Fruit fly (Drosophila melanogaster) whole organism, adult: ENCODE results near the gene rpk.

Experiments
- CG11617 ChIP-seq: fragments of 200-800 bp; sonication (Bioruptor generic); optimal IDR thresholded peaks from 2 replicates; lab custom pipeline; 2017; ENCODE audit warnings: mild to moderate bottlenecking, missing biosample characterization, missing genetic modification reagents, missing genetic modification characterization
- CG12768 ChIP-seq: fragments of 200-800 bp; sonication (Bioruptor generic); optimal IDR thresholded peaks from 2 replicates; lab custom pipeline; 2017; ENCODE audit warnings: missing biosample characterization, missing genetic modification characterization, mild to moderate bottlenecking, moderate library complexity, missing genetic modification reagents
- CG14711 ChIP-seq: fragments of 200-800 bp; sonication (Bioruptor generic); optimal IDR thresholded peaks from 2 replicates; lab custom pipeline; 2018; ENCODE audit warnings: missing biosample characterization, mild to moderate bottlenecking, missing genetic modification characterization, moderate library complexity
- CG1620 ChIP-seq: fragments of 200-800 bp; sonication (Bioruptor generic); optimal IDR thresholded peaks from 2 replicates; lab custom pipeline; 2016; ENCODE audit warnings: missing biosample characterization, missing genetic modification characterization
- CG33017 ChIP-seq: fragments of 200-800 bp; sonication (Bioruptor generic); optimal IDR thresholded peaks from 2 replicates; lab custom pipeline; 2018; ENCODE audit warnings: missing biosample characterization, mild to moderate bottlenecking, missing genetic modification characterization, moderate library complexity
- CG5204 ChIP-seq: fragments of 200-800 bp; sonication (Bioruptor generic); optimal IDR thresholded peaks from 2 replicates; lab custom pipeline; 2016; ENCODE audit warnings: missing biosample characterization, missing genetic modification characterization
- CG7045 ChIP-seq: fragments of 200-800 bp; sonication (Bioruptor generic); optimal IDR thresholded peaks from 2 replicates; lab custom pipeline; 2017; ENCODE audit warnings: missing biosample characterization, mild to moderate bottlenecking, missing genetic modification characterization
- CG7101 ChIP-seq: fragments of 200-800 bp; sonication (Bioruptor generic); optimal IDR thresholded peaks from 2 replicates; lab custom pipeline; 2018; ENCODE audit warnings: missing biosample characterization, mild to moderate bottlenecking, missing genetic modification characterization, moderate library complexity
- Clk ChIP-seq: fragments of 200-800 bp; sonication (Bioruptor generic); optimal IDR thresholded peaks from 2 replicates; lab custom pipeline; 2017; ENCODE audit warnings: missing biosample characterization, missing genetic modification characterization
- Crg-1 ChIP-seq: fragments of 200-800 bp; sonication (Bioruptor generic); optimal IDR thresholded peaks from 2 replicates; lab custom pipeline; 2016; ENCODE audit warnings: missing biosample characterization, missing genetic modification characterization
- Hr96 ChIP-seq: fragments of 200-800 bp; sonication (Bioruptor generic); optimal IDR thresholded peaks from 2 replicates; lab custom pipeline; 2016; ENCODE audit warnings: missing biosample characterization, missing genetic modification characterization
- Mnt ChIP-seq: fragments of 200-800 bp; sonication (Bioruptor generic); optimal IDR thresholded peaks from 2 replicates; lab custom pipeline; 2016; ENCODE audit warnings: missing biosample characterization, mild to moderate bottlenecking, missing genetic modification characterization
- bab1 ChIP-seq: fragments of 200-800 bp; sonication (Bioruptor generic); optimal IDR thresholded peaks from 3 replicates; lab custom pipeline; 2019; ENCODE audit warnings: missing biosample characterization, mild to moderate bottlenecking, missing genetic modification characterization, moderate library complexity
- cic ChIP-seq: fragments of 200-800 bp; sonication (Bioruptor generic); optimal IDR thresholded peaks from 2 replicates; lab custom pipeline; 2017; ENCODE audit warnings: missing biosample characterization, mild to moderate bottlenecking, missing genetic modification characterization, moderate library complexity
- cnc ChIP-seq, 2 experiments: fragments of >200 bp; optimal IDR thresholded peaks; 2 replicates each; lab custom pipeline; 2017
- kay ChIP-seq: fragments of 200-800 bp; sonication (Bioruptor generic); peaks from one replicate; lab custom pipeline; 2016; ENCODE audit warnings: missing biosample characterization, missing genetic modification characterization, borderline replicate concordance
- ovo ChIP-seq: fragments of 200-800 bp; sonication (Bioruptor generic); optimal IDR thresholded peaks from 2 replicates; lab custom pipeline; 2016; ENCODE audit warnings: missing biosample characterization, missing genetic modification characterization
- pad ChIP-seq: fragments of 200-800 bp; sonication (Bioruptor generic); optimal IDR thresholded peaks from 3 replicates; lab custom pipeline; 2017; ENCODE audit warnings: missing biosample characterization, missing genetic modification characterization, mild to moderate bottlenecking, moderate library complexity, missing genetic modification reagents
- tj ChIP-seq: fragments of 200-800 bp; sonication (Bioruptor generic); optimal IDR thresholded peaks from 3 replicates; lab custom pipeline; 2017; ENCODE audit warnings: missing biosample characterization, mild to moderate bottlenecking, missing genetic modification characterization, moderate library complexity
- toe ChIP-seq: fragments of 200-800 bp; sonication (Bioruptor generic); optimal IDR thresholded peaks from 2 replicates; lab custom pipeline; 2016; ENCODE audit warnings: missing biosample characterization, missing genetic modification characterization

rpk gene

DNA sequence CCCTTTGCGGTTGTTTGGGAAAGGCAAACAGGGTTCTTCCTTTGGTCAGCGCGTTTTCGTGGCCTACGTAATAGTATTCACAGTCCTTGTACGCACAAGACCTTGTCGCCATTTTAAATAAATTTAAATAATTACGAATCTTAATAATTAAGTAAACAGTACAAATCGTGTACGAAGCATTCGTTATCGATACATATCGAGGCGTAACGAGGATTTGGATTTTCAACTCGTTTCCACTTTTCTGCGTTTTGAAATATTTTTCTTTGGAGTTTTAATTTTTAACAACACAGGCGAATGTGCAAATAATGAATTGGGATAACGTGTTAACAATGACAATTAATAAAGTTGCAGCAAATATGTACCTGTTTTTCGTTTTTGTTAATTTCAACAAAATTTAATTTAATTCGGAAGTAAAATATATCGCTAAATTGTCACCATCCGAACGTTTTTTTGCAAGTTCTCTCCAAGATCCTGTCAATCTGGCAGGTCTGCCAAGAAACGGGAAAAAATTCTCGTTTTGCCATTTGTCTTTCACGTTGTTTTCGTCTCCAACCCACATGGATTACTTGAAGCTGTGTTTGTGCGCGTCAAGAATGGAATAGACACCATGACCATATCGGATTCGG, at the start of gene rpk, which contains the start of gene Dlip2:
Gene rpk (plus strand): TSS at position 525 of the 626 bp plus-strand sequence.
Gene Dlip2 (minus strand): TSS at position 199 of the 626 bp plus-strand sequence.
- TF ChIP-seq bab1 (GFP tag; lab: Kevin White, UChicago), result no peak
- no peak for TF ChIP-seq Clk
- TF ChIP-seq CG7045 (GFP tag; lab: Kevin White, UChicago), result no peak
- no peak for TF ChIP-seq Crg-1
- no peak for TF ChIP-seq CG33017 (tag; lab: Kevin White, UChicago)
- TF ChIP-seq CG12768, result no peak
- no peak for TF ChIP-seq CG5204 (GFP tag; lab: Kevin White, UChicago)
- no peak for TF ChIP-seq Hr96 (GFP tag; lab: Kevin White, UChicago)
- TF ChIP-seq CG11617 (GFP tag; lab: Kevin White, UChicago), result no peak
- TF ChIP-seq toe (GFP tag; lab: Kevin White, UChicago), result no peak
- no peak for TF ChIP-seq CG14711 (tag; lab: Kevin White, UChicago)
- TF ChIP-seq cnc (optimal IDR thresholded peaks at IDR 0.05; lab: Kevin White, UChicago), result no peak
- TF ChIP-seq CG1620 (GFP tag; lab: Kevin White, UChicago), result no peak
- no peak for TF ChIP-seq Mnt (GFP tag; lab: Kevin White, UChicago)
- no peak for TF ChIP-seq kay
- TF ChIP-seq pad, result no peak
- no peak for TF ChIP-seq CG7101 (tag; lab: Kevin White, UChicago)
- TF ChIP-seq ovo, result no peak
- TF ChIP-seq cic (GFP tag; lab: Kevin White, UChicago), result no peak
- TF ChIP-seq tj (GFP tag; lab: Kevin White, UChicago), result no peak

DNA sequence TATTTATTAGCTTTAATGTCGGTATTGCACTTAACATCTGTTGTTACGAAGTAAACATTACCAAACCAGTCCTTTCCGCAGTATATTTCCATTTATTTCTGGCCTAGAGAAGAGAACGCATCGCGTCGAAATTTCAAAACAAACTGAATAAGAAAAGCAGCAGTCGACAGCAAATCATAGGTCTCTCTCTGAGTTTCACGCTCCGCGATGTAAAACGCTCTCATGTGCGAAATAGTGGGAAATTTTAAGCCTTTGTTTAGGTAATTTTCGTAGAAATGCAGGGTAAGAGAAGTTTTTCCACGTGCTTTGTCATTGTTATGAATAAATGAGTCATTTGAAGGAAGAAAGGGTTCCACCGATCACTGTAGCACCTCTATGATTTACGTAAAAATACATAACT, 46.2 kb upstream of the rpk start:
- TF ChIP-seq toe (GFP tag; lab: Kevin White, UChicago) (no peak), CG5204 (GFP tag; lab: Kevin White, UChicago) (no peak), Clk (no peak), tj (GFP tag; lab: Kevin White, UChicago) (no peak), CG12768 (no peak), pad (no peak), Hr96 (GFP tag; lab: Kevin White, UChicago) (no peak)

DNA sequence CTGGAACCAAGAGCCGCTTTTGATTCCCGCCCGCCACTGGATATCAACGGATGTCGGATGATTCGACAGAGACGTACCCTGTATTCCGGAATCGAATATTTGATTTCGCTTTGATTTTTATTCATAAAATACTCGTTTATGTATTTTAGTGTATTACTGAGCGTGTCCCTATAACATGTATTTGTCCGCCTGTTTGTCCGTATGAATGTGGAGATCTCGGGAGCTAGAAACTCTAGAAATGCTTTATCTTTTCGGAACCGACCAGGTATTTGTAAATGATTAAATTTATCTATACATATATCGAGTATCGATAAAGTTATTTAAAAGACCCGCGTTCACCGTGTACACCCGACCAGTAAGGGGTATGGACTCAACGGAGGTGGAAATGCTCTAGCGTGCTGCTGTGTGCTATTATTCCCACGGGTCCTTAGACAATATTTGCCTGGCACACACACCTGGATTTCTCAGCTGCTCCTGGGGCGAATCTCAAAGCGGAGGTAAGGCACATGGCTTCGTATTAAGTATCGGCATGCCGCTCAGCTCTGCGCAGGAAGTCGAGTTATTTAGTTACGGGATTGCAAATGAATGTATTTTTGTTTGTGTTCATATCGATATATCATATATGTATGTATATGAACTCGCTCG, 43.8 kb upstream of the rpk start:
- TF ChIP-seq Clk, result no peak
- TF ChIP-seq ovo, result no peak
- TF ChIP-seq CG14711 (tag; lab: Kevin White, UChicago), result no peak
- no peak for TF ChIP-seq cic (GFP tag; lab: Kevin White, UChicago)
- TF ChIP-seq CG11617 (GFP tag; lab: Kevin White, UChicago), result no peak
- no peak for TF ChIP-seq CG1620 (GFP tag; lab: Kevin White, UChicago)

DNA sequence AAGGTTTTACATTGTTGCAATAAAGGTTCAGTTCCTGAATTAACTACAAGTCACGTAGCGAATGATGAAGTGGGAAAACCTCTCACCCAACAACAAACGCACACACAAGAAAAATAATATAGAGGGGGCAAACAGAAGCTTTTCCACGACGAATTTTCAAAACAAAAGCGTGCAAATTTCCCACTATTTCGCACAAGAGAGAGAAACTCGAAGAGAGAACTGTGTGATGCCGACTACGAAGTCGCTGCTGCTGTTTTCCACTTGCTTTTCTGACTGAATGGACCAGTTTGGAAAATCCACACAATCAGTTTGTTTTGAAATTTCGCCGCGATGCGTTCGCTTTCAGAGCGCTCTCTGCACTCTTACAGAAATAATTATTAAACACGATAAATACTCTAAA, 33.2 kb upstream of the rpk start, which contains the start of gene 5-HT2A:
Gene 5-HT2A (plus strand): TSS at position 301 of the 400 bp plus-strand sequence.
- no peak for TF ChIP-seq CG7045 (GFP tag; lab: Kevin White, UChicago)
- no peak for TF ChIP-seq cic (GFP tag; lab: Kevin White, UChicago)
- TF ChIP-seq Clk, result no peak
- TF ChIP-seq CG11617 (GFP tag; lab: Kevin White, UChicago), result no peak
- TF ChIP-seq bab1 (GFP tag; lab: Kevin White, UChicago), result no peak
- TF ChIP-seq Crg-1, result no peak
- TF ChIP-seq kay, result no peak
- TF ChIP-seq cnc (optimal IDR thresholded peaks at IDR 0.05; lab: Kevin White, UChicago), result no peak
- TF ChIP-seq Hr96 (GFP tag; lab: Kevin White, UChicago), result no peak
- no peak for TF ChIP-seq CG14711 (tag; lab: Kevin White, UChicago)
- TF ChIP-seq pad, result no peak
- no peak for TF ChIP-seq ovo
- no peak for TF ChIP-seq toe (GFP tag; lab: Kevin White, UChicago)
- no peak for TF ChIP-seq CG33017 (tag; lab: Kevin White, UChicago)
- no peak for TF ChIP-seq CG1620 (GFP tag; lab: Kevin White, UChicago)
- no peak for TF ChIP-seq tj (GFP tag; lab: Kevin White, UChicago)
- TF ChIP-seq CG5204 (GFP tag; lab: Kevin White, UChicago), result no peak
- no peak for TF ChIP-seq Mnt (GFP tag; lab: Kevin White, UChicago)

DNA sequence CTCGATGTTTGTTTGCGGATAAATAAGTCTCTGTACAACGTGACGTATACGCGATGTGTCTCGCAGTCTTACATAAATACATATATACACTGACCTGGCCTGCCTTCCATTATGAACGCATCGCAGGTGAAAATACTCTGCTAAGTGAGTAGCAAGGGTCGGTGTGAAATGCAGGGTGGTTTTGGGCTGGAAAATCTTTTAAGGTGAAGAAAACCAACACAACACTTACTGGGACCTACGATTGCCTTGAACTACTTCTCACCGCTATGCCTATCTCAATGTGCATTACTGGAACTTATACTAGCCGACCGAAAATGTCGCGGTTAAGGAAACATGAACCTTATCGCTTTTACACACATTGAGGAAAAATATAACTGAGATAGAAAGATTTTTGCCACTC, 29.7 kb upstream of the rpk start:
- TF ChIP-seq Mnt (GFP tag; lab: Kevin White, UChicago) (no peak), CG7045 (GFP tag; lab: Kevin White, UChicago) (no peak), cic (GFP tag; lab: Kevin White, UChicago) (no peak), CG1620 (GFP tag; lab: Kevin White, UChicago) (no peak), CG11617 (GFP tag; lab: Kevin White, UChicago) (no peak), CG14711 (tag; lab: Kevin White, UChicago) (no peak), tj (GFP tag; lab: Kevin White, UChicago) (no peak)

DNA sequence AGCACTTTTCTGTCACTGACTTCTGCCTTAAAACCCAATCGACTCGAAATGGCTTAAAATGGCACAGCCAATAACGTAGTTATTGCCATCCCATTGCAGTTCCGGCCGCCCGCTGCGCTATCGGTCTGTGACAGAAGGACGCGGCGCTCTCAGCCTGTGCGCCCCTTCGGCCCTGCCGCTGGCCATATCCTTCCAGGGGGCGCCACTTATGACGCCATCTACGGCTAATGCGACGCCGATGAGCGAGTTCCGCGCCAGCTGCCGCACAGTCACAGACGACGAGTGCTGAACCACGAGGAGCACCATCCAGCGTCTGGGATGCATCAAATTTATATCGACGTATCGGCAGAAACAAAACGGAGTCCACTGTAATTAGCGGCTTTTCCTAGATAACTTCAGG, 13.1 kb upstream of the rpk start:
- no peak for TF ChIP-seq Mnt (GFP tag; lab: Kevin White, UChicago)
- TF ChIP-seq cnc (optimal IDR thresholded peaks at IDR 0.05; lab: Kevin White, UChicago), result no peak
- TF ChIP-seq CG11617 (GFP tag; lab: Kevin White, UChicago), result no peak
- no peak for TF ChIP-seq toe (GFP tag; lab: Kevin White, UChicago)
- no peak for TF ChIP-seq CG1620 (GFP tag; lab: Kevin White, UChicago)
- no peak for TF ChIP-seq tj (GFP tag; lab: Kevin White, UChicago)
- no peak for TF ChIP-seq CG7045 (GFP tag; lab: Kevin White, UChicago)
- TF ChIP-seq ovo, result no peak
- TF ChIP-seq CG7101 (tag; lab: Kevin White, UChicago), result no peak
- no peak for TF ChIP-seq Clk
- TF ChIP-seq CG5204 (GFP tag; lab: Kevin White, UChicago), result no peak
- no peak for TF ChIP-seq CG14711 (tag; lab: Kevin White, UChicago)
- no peak for TF ChIP-seq pad
- TF ChIP-seq CG12768, result no peak
